Fruit fly (Drosophila melanogaster): ENCODE measurements around the gene Uxt.

Gene Uxt

DNA sequence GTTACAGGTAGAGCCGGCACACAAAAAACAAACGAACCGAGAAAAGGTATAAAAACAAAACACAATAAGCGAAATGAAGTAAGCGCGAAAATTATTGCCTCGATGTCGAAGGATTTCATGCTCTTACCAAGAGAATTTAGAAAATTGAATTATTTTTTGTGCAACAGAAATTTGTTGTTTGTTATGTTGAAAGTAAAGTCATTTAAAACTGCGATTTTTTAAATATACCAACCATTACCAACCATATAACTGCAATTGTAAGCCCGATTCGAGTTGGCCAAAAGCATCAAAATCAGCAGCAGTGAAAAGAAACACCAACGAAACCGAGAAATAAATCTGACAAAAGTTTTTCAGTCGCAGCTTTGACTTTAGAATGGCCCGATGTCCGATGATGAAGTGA is 24.6 kb downstream of the Uxt start:
- TF ChIP-seq ey (GFP tag; optimal IDR thresholded peaks at IDR 0.05) = peak; percentile 41
- peak; percentile 52 for TF ChIP-seq fru (GFP tag; optimal IDR thresholded peaks at IDR 0.05)
- TF ChIP-seq br (GFP tag; optimal IDR thresholded peaks at IDR 0.05) = peak; percentile 18
- no peak for TF ChIP-seq Jra (GFP tag; optimal IDR thresholded peaks at IDR 0.05)
- no peak for TF ChIP-seq dsf (GFP tag; optimal IDR thresholded peaks at IDR 0.05; ENCODE audit: borderline replicate concordance)
- TF ChIP-seq dmrt93B (GFP tag; optimal IDR thresholded peaks at IDR 0.05) = peak; percentile 25
- TF ChIP-seq sage (GFP tag; optimal IDR thresholded peaks at IDR 0.05) = no peak
- no peak for TF ChIP-seq usp (GFP tag; optimal IDR thresholded peaks at IDR 0.05)
- no peak for TF ChIP-seq jim (GFP tag; optimal IDR thresholded peaks at IDR 0.05)
- TF ChIP-seq HLH106 (tag; optimal IDR thresholded peaks at IDR 0.05) = peak; percentile 57
- no peak for TF ChIP-seq Dfd (GFP tag; optimal IDR thresholded peaks at IDR 0.05)
- no peak for TF ChIP-seq dl (GFP tag; optimal IDR thresholded peaks at IDR 0.05; ENCODE audit: insufficient read depth in 1 of 2, partially characterized antibody in 2 of 2)
- peak; percentile 41 for TF ChIP-seq h (GFP tag; optimal IDR thresholded peaks at IDR 0.05)
- no peak for TF ChIP-seq Hr83 (GFP tag; optimal IDR thresholded peaks at IDR 0.05; ENCODE audit: poor library complexity, severe bottlenecking)
- TF ChIP-seq psq (GFP tag; optimal IDR thresholded peaks at IDR 0.05) = peak; percentile 36
- TF ChIP-seq Sp1 (GFP tag; optimal IDR thresholded peaks at IDR 0.05) = peak; percentile 69
- TF ChIP-seq rgr (GFP tag; optimal IDR thresholded peaks at IDR 0.05) = peak; percentile 20
- peak; percentile 30 for TF ChIP-seq OdsH (GFP tag; optimal IDR thresholded peaks at IDR 0.05)
- peak; percentile 31 for TF ChIP-seq woc (GFP tag; optimal IDR thresholded peaks at IDR 0.05)
- no peak for TF ChIP-seq pan (optimal IDR thresholded peaks at IDR 0.05)
- no peak for TF ChIP-seq CrebA (GFP tag; optimal IDR thresholded peaks at IDR 0.05; ENCODE audit: borderline replicate concordance)
- TF ChIP-seq GATAd (GFP tag; optimal IDR thresholded peaks at IDR 0.05) = no peak
- TF ChIP-seq sv (GFP tag; optimal IDR thresholded peaks at IDR 0.05) = no peak
- peak in 1 of 2 experiments; percentile 28 for TF ChIP-seq foxo (GFP tag; optimal IDR thresholded peaks at IDR 0.05)

DNA sequence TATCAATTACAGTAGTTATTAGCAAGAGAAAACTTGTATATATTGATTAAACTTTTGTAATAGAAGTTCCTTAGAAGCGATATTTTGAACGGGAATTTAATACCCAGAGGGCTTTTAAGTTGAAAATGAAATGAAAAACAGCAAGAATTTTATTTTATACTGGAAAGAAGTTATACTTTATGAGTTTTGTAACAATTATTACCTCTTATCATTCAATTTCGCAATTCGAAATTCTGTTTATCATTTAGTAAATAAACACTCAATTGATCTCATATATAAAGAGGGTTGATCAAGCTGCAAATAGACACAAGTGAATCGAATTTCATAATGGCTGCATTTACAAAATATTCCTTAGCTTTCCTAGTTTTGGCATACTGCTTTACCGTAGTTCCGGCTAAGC is 28.3 kb downstream of the Uxt start, which contains the start of gene CG15263:
Gene CG15263, plus strand, starts transcription at position 301 of the 400 bp plus-strand sequence.
- TF ChIP-seq N (GFP tag; optimal IDR thresholded peaks at IDR 0.05) (no peak), OdsH (GFP tag; optimal IDR thresholded peaks at IDR 0.05) (no peak), Hr78 (GFP tag; optimal IDR thresholded peaks at IDR 0.05) (no peak), Rel (GFP tag; optimal IDR thresholded peaks at IDR 0.05) (no peak), Rel (tag; optimal IDR thresholded peaks at IDR 0.05) (no peak), dsf (GFP tag; optimal IDR thresholded peaks at IDR 0.05; ENCODE audit: borderline replicate concordance) (no peak), brk (GFP tag; optimal IDR thresholded peaks at IDR 0.05) (no peak), br (GFP tag; optimal IDR thresholded peaks at IDR 0.05) (no peak), Myc (optimal IDR thresholded peaks at IDR 0.05) (no peak), Abd-B (GFP tag; optimal IDR thresholded peaks at IDR 0.05) (no peak), HLH106 (tag; optimal IDR thresholded peaks at IDR 0.05) (no peak), GATAd (GFP tag; optimal IDR thresholded peaks at IDR 0.05) (no peak), CG9705 (GFP tag; optimal IDR thresholded peaks at IDR 0.05) (no peak), tai (GFP tag; optimal IDR thresholded peaks at IDR 0.05) (no peak)

DNA sequence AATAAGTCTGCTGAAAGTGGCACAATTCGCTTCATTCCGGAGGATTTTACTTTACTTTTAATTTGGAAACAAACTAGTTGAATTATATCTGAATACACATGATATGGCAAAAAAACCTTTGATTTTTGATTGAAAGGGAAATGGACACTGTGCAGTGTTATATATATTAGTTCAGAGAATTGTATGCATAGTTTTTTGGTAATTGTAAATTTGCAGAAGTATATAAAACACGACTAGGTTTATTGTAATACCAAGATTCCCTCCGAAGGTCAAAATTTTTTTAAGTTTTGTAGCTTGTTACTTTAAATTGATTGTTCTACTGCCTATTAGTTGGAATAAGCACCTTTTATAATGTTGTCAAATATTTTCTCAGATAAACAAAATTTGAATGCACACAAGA is 35.8 kb downstream of the Uxt start, which contains the start of gene CG15260:
Gene CG15260, minus strand, starts transcription at position 101 of the 400 bp plus-strand sequence.
- TF ChIP-seq Abd-B (GFP tag; optimal IDR thresholded peaks at IDR 0.05) = no peak
- no peak for TF ChIP-seq Rel (GFP tag; optimal IDR thresholded peaks at IDR 0.05)
- no peak for TF ChIP-seq Rel (tag; optimal IDR thresholded peaks at IDR 0.05)
- TF ChIP-seq dl (GFP tag; optimal IDR thresholded peaks at IDR 0.05; ENCODE audit: insufficient read depth in 1 of 2, partially characterized antibody in 2 of 2) = no peak
- no peak for TF ChIP-seq lola (GFP tag; optimal IDR thresholded peaks at IDR 0.05)
- TF ChIP-seq N (GFP tag; optimal IDR thresholded peaks at IDR 0.05) = no peak
- no peak for TF ChIP-seq brk (GFP tag; optimal IDR thresholded peaks at IDR 0.05)
- no peak for TF ChIP-seq Vsx2 (GFP tag; optimal IDR thresholded peaks at IDR 0.05; ENCODE audit: partially characterized antibody)
- TF ChIP-seq sage (GFP tag; optimal IDR thresholded peaks at IDR 0.05) = no peak
- TF ChIP-seq foxo (GFP tag; optimal IDR thresholded peaks at IDR 0.05) = no peak
- TF ChIP-seq pan (optimal IDR thresholded peaks at IDR 0.05) = no peak
- no peak for TF ChIP-seq Myc (optimal IDR thresholded peaks at IDR 0.05)
- no peak for TF ChIP-seq Dif (GFP tag; optimal IDR thresholded peaks at IDR 0.05; ENCODE audit: partially characterized antibody)
- TF ChIP-seq Hr83 (GFP tag; optimal IDR thresholded peaks at IDR 0.05; ENCODE audit: poor library complexity, severe bottlenecking) = no peak
- no peak for TF ChIP-seq br (GFP tag; optimal IDR thresholded peaks at IDR 0.05)
- TF ChIP-seq Mio (GFP tag; optimal IDR thresholded peaks at IDR 0.05) = no peak
- no peak for TF ChIP-seq Jra (GFP tag; optimal IDR thresholded peaks at IDR 0.05)
- no peak for TF ChIP-seq fru (GFP tag; optimal IDR thresholded peaks at IDR 0.05)

All from whole organism, wandering third instar larva.